In the genomic region with DNA sequence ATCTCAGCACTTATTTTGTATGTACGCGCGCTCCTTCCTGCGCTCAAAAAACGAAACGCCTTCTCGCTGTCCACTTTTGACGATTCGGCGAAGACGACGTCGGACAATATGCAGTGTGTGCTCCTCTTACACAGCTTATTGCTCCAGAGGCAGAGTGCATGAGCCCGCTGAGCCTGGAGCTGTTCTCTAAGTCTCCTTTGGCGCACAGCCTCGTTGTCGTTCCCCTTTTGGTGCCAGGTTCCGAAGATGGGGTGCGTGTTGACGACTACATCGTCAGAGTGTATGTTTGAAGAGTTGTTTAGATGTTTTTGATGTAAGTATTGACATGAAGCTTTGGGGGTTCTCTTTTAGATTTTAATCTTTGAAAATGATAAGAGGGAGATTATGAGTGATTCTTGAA, we compare ENCODE assay signal across 2 worm cellular contexts.
A peak's percentile ranks its signal among the peaks of the same experiment; 100 is the strongest.
TF ChIP-seq lines count a peak whose summit lies in the region.

No protein-coding gene starts in this region.

TF ChIP-seq in whole organism, L2 larva, 48 proteins besides CTCF, POLR2A, EP300 and RAD21 (continued from another document):
- TF ChIP-seq blmp-1 (tag; optimal IDR thresholded peaks at IDR 0.05; lab: Kevin White, UChicago; ENCODE audit: insufficient read depth) (no peak), nhr-77 (tag; optimal IDR thresholded peaks at IDR 0.05; lab: Kevin White, UChicago) (no peak), zag-1 (tag; optimal IDR thresholded peaks at IDR 0.05; lab: Kevin White, UChicago) (peak; percentile 69), peb-1 (tag; optimal IDR thresholded peaks at IDR 0.05; lab: Kevin White, UChicago) (no peak), nhr-21 (tag; optimal IDR thresholded peaks at IDR 0.05; lab: Kevin White, UChicago) (no peak), sem-4 (tag; optimal IDR thresholded peaks at IDR 0.05; lab: Kevin White, UChicago) (no peak), nhr-10 (tag; optimal IDR thresholded peaks at IDR 0.05; lab: Kevin White, UChicago) (no peak), elt-1 (tag; optimal IDR thresholded peaks at IDR 0.05; lab: Kevin White, UChicago) (no peak), nhr-23 (tag; optimal IDR thresholded peaks at IDR 0.05; lab: Kevin White, UChicago) (no peak)

TF ChIP-seq in whole organism, L4 larva, 104 proteins besides CTCF, POLR2A, EP300 and RAD21 (continued from another document):
- peak; percentile 53 for TF ChIP-seq fkh-10 (GFP tag; optimal IDR thresholded peaks at IDR 0.05; lab: Kevin White, UChicago)
- 0 out of 2 replicates have a peak, but pooled peaks have one; percentile 45 for TF ChIP-seq lim-7 (GFP tag; IDR thresholded peaks at IDR 0.05; lab: Robert Waterston, UW)
- TF ChIP-seq nhr-11 (tag; optimal IDR thresholded peaks at IDR 0.05; lab: Kevin White, UChicago) = no peak
- no peak for TF ChIP-seq mdt-29 (GFP tag; IDR thresholded peaks at IDR 0.05; lab: Robert Waterston, UW)
- peak; percentile 21 for TF ChIP-seq aha-1 (tag; lab: Kevin White, UChicago)
- TF ChIP-seq nhr-76 (tag; optimal IDR thresholded peaks at IDR 0.05; lab: Kevin White, UChicago) = no peak
